Worm (Caenorhabditis elegans) whole organism, L1 larva: ENCODE data around the gene efk-1.
A peak's percentile ranks its signal among the peaks of the same experiment; 100 is the strongest.

Experiments used
- aha-1 ChIP-seq: fragments of 150-350 bp; optimal IDR thresholded peaks from 2 replicates; lab custom pipeline; 2014; ENCODE audit warnings: missing biosample characterization, missing genetic modification characterization
- efl-1 ChIP-seq, 4 experiments: fragments of 150-350 bp; optimal IDR thresholded peaks in 3 of 4; peaks in 1 of 4; 1 replicate in 1 of 4; 2 replicates in 3 of 4; lab custom pipeline; 2014; ENCODE audit warnings: missing biosample characterization in 2 of 4, missing genetic modification characterization in 2 of 4, missing genetic modification reagents in 2 of 4
- fkh-8 ChIP-seq: sonication (generic microtip); optimal IDR thresholded peaks from 2 replicates; lab custom pipeline; 2016; ENCODE audit warnings: mild to moderate bottlenecking, missing genetic modification characterization, missing compliant biosample characterization
- lin-13 ChIP-seq: fragments of 150-350 bp; optimal IDR thresholded peaks from 2 replicates; lab custom pipeline; 2014; ENCODE audit warnings: missing biosample characterization, missing genetic modification reagents, missing genetic modification characterization
- lin-39 ChIP-seq: fragments of 150-350 bp; optimal IDR thresholded peaks from 2 replicates; lab custom pipeline; 2014; ENCODE audit warnings: missing biosample characterization, missing genetic modification reagents, missing genetic modification characterization
- lir-3 ChIP-seq: sonication (generic microtip); optimal IDR thresholded peaks from 2 replicates; lab custom pipeline; 2016; ENCODE audit warnings: mild to moderate bottlenecking, missing genetic modification characterization, moderate library complexity, missing compliant biosample characterization; ENCODE audit not compliant: poor library complexity
- nhr-19 ChIP-seq: fragments of 200-800 bp; sonication (Bioruptor generic); conservative IDR thresholded peaks from 2 replicates; pipeline ENCODE4 v1.3.6; 2022; ENCODE audit warnings: missing genetic modification characterization, missing compliant biosample characterization
- nhr-20 ChIP-seq: sonication (generic microtip); optimal IDR thresholded peaks from 2 replicates; lab custom pipeline; 2016; ENCODE audit warnings: mild to moderate bottlenecking, missing genetic modification characterization, missing compliant biosample characterization
- nhr-237 ChIP-seq: fragments of 150-350 bp; optimal IDR thresholded peaks from 2 replicates; lab custom pipeline; 2014; ENCODE audit warnings: missing biosample characterization, missing genetic modification characterization
- pag-3 ChIP-seq: sonication (generic microtip); optimal IDR thresholded peaks from 2 replicates; lab custom pipeline; 2017; ENCODE audit warnings: missing genetic modification characterization, mild to moderate bottlenecking, missing compliant biosample characterization, antibody characterized with exemption, borderline replicate concordance; ENCODE audit not compliant: insufficient read depth
- sox-4 ChIP-seq: sonication (generic microtip); optimal IDR thresholded peaks from 2 replicates; lab custom pipeline; 2016; ENCODE audit warnings: missing genetic modification characterization, missing compliant biosample characterization
- tbx-2 ChIP-seq: sonication (generic microtip); optimal IDR thresholded peaks from 2 replicates; lab custom pipeline; 2016; ENCODE audit warnings: missing genetic modification characterization, missing compliant biosample characterization

ce11 chrIII:6146797-6147196, 21.6 kb downstream of the efk-1 start:
- TF ChIP-seq lir-3 (tag; lab: Kevin White, UChicago) (no peak), lin-39 (tag; lab: Kevin White, UChicago) (no peak), nhr-20 (no peak), nhr-19 (GFP tag; lab: Robert Waterston, UW) (no peak), fkh-8 (tag; lab: Kevin White, UChicago) (no peak), efl-1 (optimal IDR thresholded peaks at IDR 0.05; lab: Kevin White, UChicago) (no peak), efl-1 (GFP tag; optimal IDR thresholded peaks at IDR 0.05 in 1 of 2; lab: Kevin White, UChicago) (peak in 1 of 2 experiments; percentile 67), aha-1 (tag; lab: Kevin White, UChicago) (no peak), lin-13 (GFP tag; lab: Kevin White, UChicago) (no peak), nhr-237 (tag; lab: Kevin White, UChicago) (no peak), pag-3 (tag; lab: Kevin White, UChicago) (no peak), sox-4 (tag; lab: Kevin White, UChicago) (no peak), tbx-2 (tag; lab: Kevin White, UChicago) (no peak)
